Fruit fly (Drosophila melanogaster) Kc167 (cell line): ENCODE measurements around the gene Alg-2.

Experiments used
- Myc ChIP-seq: fragments of >200 bp; optimal IDR thresholded peaks from 2 replicates; lab custom pipeline; 2017; ENCODE audit warnings: missing external identifiers
- Sin3A ChIP-seq: fragments of >200 bp; optimal IDR thresholded peaks from 2 replicates; lab custom pipeline; 2018; ENCODE audit warnings: missing external identifiers
- insv ChIP-seq: fragments of >200 bp; optimal IDR thresholded peaks from 3 replicates; lab custom pipeline; 2018; ENCODE audit warnings: missing external identifiers
- psq ChIP-seq: fragments of >200 bp; optimal IDR thresholded peaks from 2 replicates; lab custom pipeline; 2017; ENCODE audit warnings: missing external identifiers
- ttk ChIP-seq: sonication (Bioruptor generic); optimal IDR thresholded peaks from 2 replicates; lab custom pipeline; 2017; ENCODE audit warnings: missing external identifiers

DNA sequence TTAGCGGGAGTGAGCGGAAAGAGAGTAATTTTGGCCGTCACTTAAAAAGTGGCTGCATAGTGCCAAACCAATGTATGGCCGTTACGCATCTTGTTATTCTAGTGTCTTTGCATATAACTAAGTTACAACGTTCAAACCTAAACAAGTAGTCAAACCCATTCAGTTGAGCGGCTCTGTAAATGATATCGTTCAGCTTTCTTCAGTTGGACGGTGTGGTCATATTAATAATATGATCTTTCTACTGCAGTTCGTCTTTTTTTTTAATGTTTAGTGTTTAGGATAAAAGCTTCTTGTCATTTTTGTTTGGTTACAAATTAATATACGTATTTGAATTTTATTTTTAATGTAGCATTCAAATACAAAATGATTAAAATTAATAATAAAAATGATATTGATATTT is 33.3 kb upstream of the Alg-2 start:
- TF ChIP-seq psq (no peak), insv (lab: Kevin White, UChicago) (no peak), Myc (lab: Kevin White, UChicago) (no peak), ttk (no peak), Sin3A (no peak)
